Fruit fly (Drosophila melanogaster) whole organism: ENCODE measurements around the gene CG13272.

Experiments used
- CG8478 ChIP-seq: fragments of >200 bp; optimal IDR thresholded peaks from 2 replicates; lab custom pipeline; 2018; ENCODE audit warnings: inconsistent platforms
- Dll ChIP-seq: fragments of >200 bp; optimal IDR thresholded peaks from 2 replicates; lab custom pipeline; 2017
- EcR ChIP-seq, 2 experiments: fragments of >200 bp; optimal IDR thresholded peaks; 2 replicates each; lab custom pipeline; 2017; ENCODE audit warnings: missing biosample characterization in 2 of 2, missing genetic modification characterization in 2 of 2, missing genetic modification reagents in 2 of 2
- psq ChIP-seq: fragments of >200 bp; optimal IDR thresholded peaks from 2 replicates; lab custom pipeline; 2017

DNA sequence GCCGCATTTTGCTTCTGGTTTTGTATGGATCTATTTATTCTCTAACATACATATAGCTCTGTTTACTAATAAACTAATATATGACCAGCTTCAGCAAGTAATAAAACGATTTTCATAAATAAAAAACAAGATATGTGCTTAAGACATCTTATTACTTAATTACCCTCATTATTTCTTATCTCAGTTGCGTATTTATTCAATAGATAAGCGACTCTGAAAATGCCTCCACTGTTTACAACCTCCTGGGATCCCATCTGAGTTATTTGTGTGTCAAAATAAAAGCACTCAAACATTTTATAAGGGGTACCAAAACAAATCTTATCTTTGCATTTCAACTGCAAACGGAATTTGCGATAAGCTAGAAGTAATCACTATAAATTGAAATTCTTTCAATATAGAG lies 15.0 kb downstream of the CG13272 start:
- no peak for TF ChIP-seq EcR (GFP tag; optimal IDR thresholded peaks at IDR 0.05; lab: Kevin White, UChicago)
- TF ChIP-seq CG8478 (lab: Kevin White, UChicago), result no peak
- no peak for TF ChIP-seq psq (lab: Kevin White, UChicago)
- TF ChIP-seq Dll (lab: Kevin White, UChicago), result no peak
